Fruit fly (Drosophila melanogaster): ENCODE results near the gene CG14990.
A peak's percentile ranks its signal among the peaks of the same experiment; 100 is the strongest.

CG14990 gene

dm6 chr3L:4102496-4103257 is 9.7 kb downstream of the CG14990 start, which contains the start of gene CG14995 (continued):
- TF ChIP-seq CG18619 (GFP tag; optimal IDR thresholded peaks at IDR 0.05) (no peak), Tbp (GFP tag; optimal IDR thresholded peaks at IDR 0.05) (no peak), ewg (GFP tag; optimal IDR thresholded peaks at IDR 0.05) (no peak), CG4404 (GFP tag; IDR thresholded peaks at IDR 0.05) (no peak), CG33557 (GFP tag; optimal IDR thresholded peaks at IDR 0.05) (no peak), stwl (tag; optimal IDR thresholded peaks at IDR 0.05) (peak; percentile 56), mam (GFP tag; optimal IDR thresholded peaks at IDR 0.05) (no peak), pho (GFP tag; optimal IDR thresholded peaks at IDR 0.05) (no peak), CG18262 (tag; optimal IDR thresholded peaks at IDR 0.05) (no peak), h (optimal IDR thresholded peaks at IDR 0.05) (no peak), Camta (GFP tag; optimal IDR thresholded peaks at IDR 0.05) (no peak), dmrt99B (tag; optimal IDR thresholded peaks at IDR 0.05) (peak; percentile 21), YL-1 (GFP tag; optimal IDR thresholded peaks at IDR 0.05) (no peak), az2 (GFP tag; optimal IDR thresholded peaks at IDR 0.05) (no peak), CG10565 (GFP tag; optimal IDR thresholded peaks at IDR 0.05) (no peak), Mes4 (GFP tag; optimal IDR thresholded peaks at IDR 0.05) (no peak), CG7786 (GFP tag; optimal IDR thresholded peaks at IDR 0.05) (no peak), Dek (tag; optimal IDR thresholded peaks at IDR 0.05) (no peak), CG11560 (tag; IDR thresholded peaks at IDR 0.05) (no peak), tup (GFP tag; optimal IDR thresholded peaks at IDR 0.05) (no peak), toy (GFP tag; IDR thresholded peaks at IDR 0.05) (no peak), fd102C (GFP tag; optimal IDR thresholded peaks at IDR 0.05) (no peak), gsb (GFP tag; IDR thresholded peaks at IDR 0.05) (no peak), jigr1 (GFP tag; IDR thresholded peaks at IDR 0.05) (no peak), HHEX (GFP tag; optimal IDR thresholded peaks at IDR 0.05) (peak; percentile 7), nau (GFP tag; optimal IDR thresholded peaks at IDR 0.05) (peak; percentile 72), mirr (GFP tag; optimal IDR thresholded peaks at IDR 0.05) (peak; percentile 77), CG10979 (tag; optimal IDR thresholded peaks at IDR 0.05) (peak; percentile 8), CG17385 (GFP tag; optimal IDR thresholded peaks at IDR 0.05) (peak; percentile 39), da (GFP tag; optimal IDR thresholded peaks at IDR 0.05) (no peak), Meics (GFP tag; optimal IDR thresholded peaks at IDR 0.05) (peak; percentile 20), CG10321 (GFP tag; IDR thresholded peaks at IDR 0.05) (0 out of 2 replicates have a peak, but pooled peaks have one; percentile 10), croc (GFP tag; conservative IDR thresholded peaks at IDR 0.05) (no peak), Lim3 (GFP tag; IDR thresholded peaks at IDR 0.05) (no peak), NfI (GFP tag; optimal IDR thresholded peaks at IDR 0.05) (no peak), CG12769 (tag; optimal IDR thresholded peaks at IDR 0.05) (peak; percentile 44), Dll (GFP tag; IDR thresholded peaks at IDR 0.05; ENCODE audit: partially characterized antibody) (peak; percentile 74), CG9817 (tag; optimal IDR thresholded peaks at IDR 0.05) (no peak), Dp (GFP tag; optimal IDR thresholded peaks at IDR 0.05) (peak; percentile 72), bcd (GFP tag; optimal IDR thresholded peaks at IDR 0.05) (no peak), CG14667 (GFP tag; IDR thresholded peaks at IDR 0.05) (no peak), hb (GFP tag; IDR thresholded peaks at IDR 0.05; ENCODE audit: partially characterized antibody) (peak; percentile 25; the same call in 2 of the 3 replicates), HLH3B (GFP tag; IDR thresholded peaks at IDR 0.05) (0 out of 2 replicates have a peak, but pooled peaks have one; percentile 22), nerfin-2 (GFP tag; IDR thresholded peaks at IDR 0.05; ENCODE audit: partially characterized antibody) (no peak), CG31388 (GFP tag; optimal IDR thresholded peaks at IDR 0.05) (no peak), Lhr (GFP tag; optimal IDR thresholded peaks at IDR 0.05) (no peak), Rfx (GFP tag; IDR thresholded peaks at IDR 0.05) (peak; percentile 8; the same call in 1 of the 2 replicates), pan (optimal IDR thresholded peaks at IDR 0.05) (no peak), pan (GFP tag; optimal IDR thresholded peaks at IDR 0.05 in 1 of 2, IDR thresholded peaks at IDR 0.05 in 1 of 2) (no peak), CG2129 (GFP tag; IDR thresholded peaks at IDR 0.05; ENCODE audit: partially characterized antibody) (0 out of 2 replicates have a peak, but pooled peaks have one; percentile 19)

Data from whole organism, embryonic.